Fruit fly (Drosophila melanogaster): ENCODE results near the gene CG16989.

The CG16989 gene

DNA sequence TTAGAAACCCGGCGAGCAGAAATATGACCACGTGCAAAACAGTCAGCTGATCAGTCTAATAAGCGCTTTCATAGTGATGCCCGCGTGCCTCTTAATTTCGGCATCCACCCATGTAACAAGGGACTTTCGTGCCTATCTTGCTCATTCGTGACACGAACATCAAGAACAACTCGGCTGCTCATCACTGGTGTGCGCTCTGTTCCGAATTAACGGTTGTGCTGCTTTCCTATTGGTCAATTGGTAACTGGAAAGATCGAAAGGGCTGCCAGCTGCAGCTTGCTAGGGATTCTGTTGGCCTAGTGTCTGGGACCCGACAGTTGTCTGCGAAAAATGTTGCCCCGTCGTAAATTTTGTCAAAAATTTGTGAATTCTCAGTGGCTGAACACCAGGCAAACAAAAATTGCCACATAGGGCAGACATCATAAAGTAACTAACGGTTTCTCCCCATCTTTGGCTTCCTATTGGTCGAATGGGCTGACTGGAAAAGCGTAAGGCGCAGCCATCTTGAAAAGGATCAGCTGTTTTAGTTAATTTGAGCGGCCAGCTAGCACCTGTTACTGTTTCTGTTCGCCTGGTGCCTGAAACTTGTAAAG is 3.5 kb downstream of the CG16989 start (continued):
- TF ChIP-seq Dif (GFP tag; optimal IDR thresholded peaks at IDR 0.05; ENCODE audit: partially characterized antibody) (peak; percentile 37), usp (GFP tag; optimal IDR thresholded peaks at IDR 0.05) (no peak)

DNA sequence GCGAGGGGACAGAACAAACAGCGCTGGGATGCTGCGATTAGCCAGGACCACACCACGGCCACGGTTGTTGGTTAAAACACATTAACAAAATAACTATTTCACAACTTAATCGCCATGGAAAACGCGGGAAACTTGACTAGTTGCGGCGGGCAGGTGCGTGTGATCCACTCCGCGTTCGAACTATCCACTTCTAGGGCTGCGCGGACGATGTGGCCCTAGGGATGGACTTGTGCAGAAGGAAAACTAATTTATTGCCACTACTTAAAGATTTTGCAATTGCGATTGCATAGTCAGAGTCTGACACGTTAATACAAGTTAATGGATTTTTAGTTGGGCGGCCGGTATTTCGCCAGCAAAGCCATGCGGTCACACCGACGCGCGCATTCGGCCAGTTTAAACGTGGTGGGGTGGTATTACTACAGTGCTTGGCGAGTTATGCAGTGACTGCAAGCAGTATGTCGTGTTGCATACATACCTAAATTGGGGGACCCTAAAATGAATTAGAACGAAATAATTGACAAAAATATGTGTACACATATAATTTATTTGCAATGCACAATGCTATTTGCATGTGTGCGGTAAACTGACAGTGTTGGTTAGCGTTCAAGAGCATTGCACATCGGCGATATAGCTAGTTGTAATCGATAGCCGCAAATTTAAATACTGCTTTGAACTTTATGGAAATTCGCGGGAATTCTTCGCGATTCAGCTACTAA is 8.4 kb downstream of the CG16989 start, which contains the start of gene Rbf:
TSS of gene Rbf (minus strand) at position 323 of the 716 bp plus-strand sequence.
- TF ChIP-seq Rel (GFP tag; optimal IDR thresholded peaks at IDR 0.05): no peak
- TF ChIP-seq Rel (tag; optimal IDR thresholded peaks at IDR 0.05): peak; percentile 16
- peak; percentile 3 for TF ChIP-seq Myc (optimal IDR thresholded peaks at IDR 0.05)
- peak in 1 of 2 experiments; percentile 24 for TF ChIP-seq foxo (GFP tag; optimal IDR thresholded peaks at IDR 0.05)
- no peak for TF ChIP-seq Hnf4 (GFP tag; optimal IDR thresholded peaks at IDR 0.05)
- peak; percentile 17 for TF ChIP-seq h (GFP tag; optimal IDR thresholded peaks at IDR 0.05)

DNA sequence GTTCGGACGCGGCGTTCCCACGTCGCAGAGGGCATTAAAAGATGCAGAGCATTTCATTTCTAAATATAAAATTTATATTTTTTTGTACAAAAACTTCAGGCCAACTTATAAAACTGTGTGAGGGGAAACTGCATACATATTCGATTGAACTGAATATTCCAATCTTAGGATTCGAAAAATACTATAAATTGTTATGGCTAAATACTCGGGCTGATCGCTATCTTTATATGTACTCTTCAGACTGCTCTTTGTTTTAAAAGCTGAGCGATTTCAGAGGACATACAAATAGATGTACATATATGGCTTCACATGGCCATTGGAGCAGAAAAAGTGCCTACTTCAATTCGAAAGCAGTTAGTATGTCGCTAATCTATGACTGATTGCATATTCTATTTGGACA is 10.4 kb downstream of the CG16989 start, which contains the start of gene CG13359:
TSS of gene CG13359 (minus strand) at position 101 of the 400 bp plus-strand sequence.
- TF ChIP-seq Vsx2 (GFP tag; optimal IDR thresholded peaks at IDR 0.05; ENCODE audit: partially characterized antibody) (no peak), rgr (GFP tag; optimal IDR thresholded peaks at IDR 0.05) (no peak), dl (GFP tag; optimal IDR thresholded peaks at IDR 0.05; ENCODE audit: insufficient read depth in 1 of 2, partially characterized antibody in 2 of 2) (no peak), foxo (GFP tag; optimal IDR thresholded peaks at IDR 0.05) (no peak), sage (GFP tag; optimal IDR thresholded peaks at IDR 0.05) (no peak), Hr78 (GFP tag; optimal IDR thresholded peaks at IDR 0.05) (no peak), brk (GFP tag; optimal IDR thresholded peaks at IDR 0.05) (no peak), CG32264 (GFP tag; optimal IDR thresholded peaks at IDR 0.05) (no peak), N (GFP tag; optimal IDR thresholded peaks at IDR 0.05) (no peak), sv (GFP tag; optimal IDR thresholded peaks at IDR 0.05) (no peak), psq (GFP tag; optimal IDR thresholded peaks at IDR 0.05) (no peak), fru (GFP tag; optimal IDR thresholded peaks at IDR 0.05) (no peak)

DNA sequence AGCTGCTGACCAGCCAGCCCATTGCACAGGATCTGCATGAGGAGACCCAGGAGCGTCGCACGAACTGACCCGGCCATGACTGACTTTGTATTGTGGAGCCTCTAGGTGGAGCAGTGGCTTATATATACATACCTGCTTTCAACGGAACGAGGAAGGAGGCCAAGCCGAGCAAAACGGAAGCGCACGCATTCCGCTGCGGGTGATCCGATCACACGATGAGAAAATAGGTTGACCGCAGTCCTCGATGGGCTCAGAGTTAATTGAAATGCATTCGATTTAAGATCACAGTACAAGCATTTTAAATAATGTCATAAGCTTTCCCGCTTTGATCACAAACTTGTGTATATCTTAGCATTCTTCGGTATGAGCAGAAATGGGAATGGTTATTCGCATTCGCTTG is 11.9 kb downstream of the CG16989 start, which contains the start of gene CG13358:
TSS of gene CG13358 (minus strand) at position 101 of the 400 bp plus-strand sequence.
- TF ChIP-seq psq (GFP tag; optimal IDR thresholded peaks at IDR 0.05) (no peak), Vsx2 (GFP tag; optimal IDR thresholded peaks at IDR 0.05; ENCODE audit: partially characterized antibody) (no peak), Dif (GFP tag; optimal IDR thresholded peaks at IDR 0.05; ENCODE audit: partially characterized antibody) (no peak), Hnf4 (GFP tag; optimal IDR thresholded peaks at IDR 0.05) (no peak), h (GFP tag; optimal IDR thresholded peaks at IDR 0.05) (no peak), ey (GFP tag; optimal IDR thresholded peaks at IDR 0.05) (no peak), usp (GFP tag; optimal IDR thresholded peaks at IDR 0.05) (no peak), Hr83 (GFP tag; optimal IDR thresholded peaks at IDR 0.05; ENCODE audit: poor library complexity, severe bottlenecking) (no peak), tai (GFP tag; optimal IDR thresholded peaks at IDR 0.05) (no peak), dsf (GFP tag; optimal IDR thresholded peaks at IDR 0.05; ENCODE audit: borderline replicate concordance) (no peak), dl (GFP tag; optimal IDR thresholded peaks at IDR 0.05; ENCODE audit: insufficient read depth in 1 of 2, partially characterized antibody in 2 of 2) (no peak), rgr (GFP tag; optimal IDR thresholded peaks at IDR 0.05) (no peak), foxo (GFP tag; optimal IDR thresholded peaks at IDR 0.05) (no peak), Mio (GFP tag; optimal IDR thresholded peaks at IDR 0.05) (no peak), lola (GFP tag; optimal IDR thresholded peaks at IDR 0.05) (no peak)

DNA sequence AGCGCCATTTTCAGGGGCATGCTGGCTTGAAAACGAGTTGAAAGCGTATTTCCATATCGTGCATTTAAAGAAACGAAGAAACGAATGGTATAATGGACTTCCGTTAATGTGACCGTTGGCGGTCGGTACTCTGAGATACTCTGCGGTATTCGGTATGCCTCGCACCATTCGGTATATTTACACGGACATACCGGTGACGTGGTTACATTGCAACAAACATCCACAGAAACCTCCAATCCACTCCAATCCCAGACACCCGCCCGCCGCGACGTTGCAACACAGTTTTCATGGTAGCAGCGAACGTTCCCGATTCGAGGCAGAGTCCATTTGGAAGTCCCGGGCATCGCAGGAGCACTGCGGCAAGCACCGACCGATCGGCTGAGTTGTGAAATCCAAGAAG is 13.0 kb downstream of the CG16989 start, which contains the start of gene Sec22:
TSS of gene Sec22 (plus strand) at position 170 of the 400 bp plus-strand sequence.
- TF ChIP-seq CG32264 (GFP tag; optimal IDR thresholded peaks at IDR 0.05) (no peak), OdsH (GFP tag; optimal IDR thresholded peaks at IDR 0.05) (no peak), Hr78 (GFP tag; optimal IDR thresholded peaks at IDR 0.05) (no peak), HLH106 (tag; optimal IDR thresholded peaks at IDR 0.05) (peak; percentile 18), CrebA (GFP tag; optimal IDR thresholded peaks at IDR 0.05; ENCODE audit: borderline replicate concordance) (no peak), rgr (GFP tag; optimal IDR thresholded peaks at IDR 0.05) (peak; percentile 22), Sp1 (GFP tag; optimal IDR thresholded peaks at IDR 0.05) (peak; percentile 16), Dfd (GFP tag; optimal IDR thresholded peaks at IDR 0.05) (no peak)

All from whole organism, wandering third instar larva.